Fruit fly (Drosophila melanogaster): ENCODE results near the gene pn.

Gene pn

dm6 chrX:2141854-2142216, 39.2 kb upstream of the pn start (continued):
- TF ChIP-seq CG9609 (GFP tag; optimal IDR thresholded peaks at IDR 0.05) (no peak), gcm (GFP tag; optimal IDR thresholded peaks at IDR 0.05) (peak; percentile 1), lmd (GFP tag; IDR thresholded peaks at IDR 0.05) (peak; percentile 38; the same call in 1 of the 2 replicates), TFAM (GFP tag; optimal IDR thresholded peaks at IDR 0.05) (no peak), BtbVII (GFP tag; optimal IDR thresholded peaks at IDR 0.05) (peak; percentile 63), H2.0 (GFP tag; IDR thresholded peaks at IDR 0.05) (no peak), CHES-1-like (GFP tag; optimal IDR thresholded peaks at IDR 0.05) (peak; percentile 29), Ada2b (GFP tag; IDR thresholded peaks at IDR 0.05) (peak; percentile 31; the same call in 1 of the 2 replicates), so (GFP tag; IDR thresholded peaks at IDR 0.05) (no peak), Lhr (GFP tag; optimal IDR thresholded peaks at IDR 0.05) (no peak), Fer1 (GFP tag; optimal IDR thresholded peaks at IDR 0.05) (peak; percentile 42), CG1832 (GFP tag; optimal IDR thresholded peaks at IDR 0.05) (no peak), CG15269 (tag; optimal IDR thresholded peaks at IDR 0.05) (peak; percentile 62), CG17912 (GFP tag; optimal IDR thresholded peaks at IDR 0.05) (peak; percentile 79), lab (GFP tag; optimal IDR thresholded peaks at IDR 0.05) (peak; percentile 69), cg (GFP tag; optimal IDR thresholded peaks at IDR 0.05) (peak; percentile 62), Hmx (GFP tag; optimal IDR thresholded peaks at IDR 0.05) (no peak), sisA (GFP tag; IDR thresholded peaks at IDR 0.05) (no peak), CG1024 (GFP tag; IDR thresholded peaks at IDR 0.05) (no peak), br (optimal IDR thresholded peaks at IDR 0.05) (no peak), MBD-R2 (GFP tag; IDR thresholded peaks at IDR 0.05) (peak; percentile 16; the same call in 1 of the 2 replicates), fd64A (GFP tag; optimal IDR thresholded peaks at IDR 0.05) (peak; percentile 71), Sry-β (GFP tag; optimal IDR thresholded peaks at IDR 0.05) (no peak), CG1792 (GFP tag; optimal IDR thresholded peaks at IDR 0.05) (peak; percentile 15), CG17328 (GFP tag; IDR thresholded peaks at IDR 0.05) (no peak), stc (GFP tag; IDR thresholded peaks at IDR 0.05) (no peak; the same call in 1 of the 2 replicates), phol (tag; optimal IDR thresholded peaks at IDR 0.05) (peak; percentile 27), lbe (GFP tag; optimal IDR thresholded peaks at IDR 0.05) (peak; percentile 67), unpg (GFP tag; optimal IDR thresholded peaks at IDR 0.05) (peak; percentile 33), CG12659 (GFP tag; optimal IDR thresholded peaks at IDR 0.05) (peak; percentile 21), Elba2 (GFP tag; optimal IDR thresholded peaks at IDR 0.05) (no peak), CG12236 (GFP tag; optimal IDR thresholded peaks at IDR 0.05) (no peak), Sin3A (optimal IDR thresholded peaks at IDR 0.05) (no peak), tx (GFP tag; optimal IDR thresholded peaks at IDR 0.05) (peak; percentile 1), CG16779 (GFP tag; IDR thresholded peaks at IDR 0.05) (no peak), fu2 (GFP tag; optimal IDR thresholded peaks at IDR 0.05) (no peak), CG2712 (tag; optimal IDR thresholded peaks at IDR 0.05) (peak; percentile 15), CG14050 (GFP tag; IDR thresholded peaks at IDR 0.05) (peak; percentile 46; the same call in 1 of the 3 replicates), HLH54F (GFP tag; optimal IDR thresholded peaks at IDR 0.05) (no peak), Dad (GFP tag; optimal IDR thresholded peaks at IDR 0.05) (no peak), jigr1 (GFP tag; IDR thresholded peaks at IDR 0.05) (no peak), Oli (tag; optimal IDR thresholded peaks at IDR 0.05) (peak; percentile 45), Optix (GFP tag; IDR thresholded peaks at IDR 0.05) (no peak), CG4617 (GFP tag; optimal IDR thresholded peaks at IDR 0.05; ENCODE audit: borderline replicate concordance) (no peak), CG42726 (GFP tag; IDR thresholded peaks at IDR 0.05; ENCODE audit: partially characterized antibody) (no peak), CG3847 (GFP tag; IDR thresholded peaks at IDR 0.05) (no peak), cas (GFP tag; IDR thresholded peaks at IDR 0.05) (no peak), pzg (GFP tag; optimal IDR thresholded peaks at IDR 0.05) (no peak), eve (GFP tag; optimal IDR thresholded peaks at IDR 0.05) (no peak), exex (tag; optimal IDR thresholded peaks at IDR 0.05) (peak; percentile 4), gro (GFP tag; optimal IDR thresholded peaks at IDR 0.05) (no peak), tna (GFP tag; IDR thresholded peaks at IDR 0.05; ENCODE audit: partially characterized antibody) (no peak), Myb (GFP tag; optimal IDR thresholded peaks at IDR 0.05) (no peak)
